Fruit fly (Drosophila melanogaster) whole organism, embryonic: Measurements from ENCODE around the gene dpr9.
A peak's percentile ranks its signal among the peaks of the same experiment; 100 is the strongest.

Experiments
- ATbp ChIP-seq: fragments of 200-800 bp; sonication (Bioruptor generic); optimal IDR thresholded peaks from 2 replicates; lab custom pipeline; 2017; ENCODE audit warnings: missing biosample characterization, mild to moderate bottlenecking, missing genetic modification characterization, missing genetic modification reagents
- Atf-2 ChIP-seq: fragments of 200-800 bp; sonication (Bioruptor generic); optimal IDR thresholded peaks from 2 replicates; lab custom pipeline; 2016; ENCODE audit warnings: missing biosample characterization, missing genetic modification characterization
- CG10431 ChIP-seq: fragments of 200-800 bp; sonication (Bioruptor generic); optimal IDR thresholded peaks from 3 replicates; lab custom pipeline; 2018; ENCODE audit warnings: missing biosample characterization, mild to moderate bottlenecking, missing genetic modification characterization
- CG11085 ChIP-seq: fragments of 200-800 bp; sonication (Bioruptor generic); IDR thresholded peaks from 2 replicates; pipeline ENCODE4 v1.3.6; 2022; ENCODE audit warnings: missing biosample characterization, missing genetic modification characterization
- CG11504 ChIP-seq: fragments of 200-800 bp; sonication (Bioruptor generic); optimal IDR thresholded peaks from 3 replicates; lab custom pipeline; 2019; ENCODE audit warnings: missing biosample characterization, mild to moderate bottlenecking, missing genetic modification characterization, moderate library complexity
- CG12071 ChIP-seq: fragments of 200-800 bp; sonication (Bioruptor generic); optimal IDR thresholded peaks from 3 replicates; lab custom pipeline; 2018; ENCODE audit warnings: missing biosample characterization, mild to moderate bottlenecking, missing genetic modification characterization
- CG12391 ChIP-seq: fragments of 200-800 bp; sonication (Bioruptor generic); optimal IDR thresholded peaks from 3 replicates; lab custom pipeline; 2018; ENCODE audit warnings: missing biosample characterization, mild to moderate bottlenecking, missing genetic modification characterization, moderate library complexity
- CG14860 ChIP-seq: fragments of 200-800 bp; sonication (Bioruptor generic); IDR thresholded peaks from 3 replicates; pipeline ENCODE4 v1.3.6; 2022; ENCODE audit warnings: missing biosample characterization, missing genetic modification characterization; ENCODE audit not compliant: partially characterized antibody
- CG15479 ChIP-seq: fragments of 200-800 bp; sonication (Bioruptor generic); optimal IDR thresholded peaks from 3 replicates; lab custom pipeline; 2019; ENCODE audit warnings: missing biosample characterization, mild to moderate bottlenecking, missing genetic modification characterization, moderate library complexity
- CG2116 ChIP-seq: fragments of 200-800 bp; sonication (Bioruptor generic); optimal IDR thresholded peaks from 3 replicates; lab custom pipeline; 2018; ENCODE audit warnings: missing biosample characterization, mild to moderate bottlenecking, missing genetic modification characterization
- CG2120 ChIP-seq: fragments of 200-800 bp; sonication (Bioruptor generic); optimal IDR thresholded peaks from 3 replicates; lab custom pipeline; 2016; ENCODE audit warnings: missing biosample characterization, missing genetic modification characterization
- CG30403 ChIP-seq: fragments of 200-800 bp; sonication (Bioruptor generic); optimal IDR thresholded peaks from 3 replicates; lab custom pipeline; 2016; ENCODE audit warnings: missing biosample characterization, missing genetic modification characterization
- CG31388 ChIP-seq: fragments of 200-800 bp; sonication (Bioruptor generic); optimal IDR thresholded peaks from 2 replicates; lab custom pipeline; 2016; ENCODE audit warnings: missing biosample characterization, missing genetic modification characterization
- CG3281 ChIP-seq: fragments of 200-800 bp; sonication (Bioruptor generic); optimal IDR thresholded peaks from 3 replicates; lab custom pipeline; 2017; ENCODE audit warnings: missing biosample characterization, mild to moderate bottlenecking, missing genetic modification characterization
- CG34376 ChIP-seq: fragments of 200-800 bp; sonication (Bioruptor generic); optimal IDR thresholded peaks from 2 replicates; lab custom pipeline; 2018; ENCODE audit warnings: missing biosample characterization, mild to moderate bottlenecking, missing genetic modification characterization
- CG3995 ChIP-seq: fragments of 200-800 bp; sonication (Bioruptor generic); optimal IDR thresholded peaks from 3 replicates; lab custom pipeline; 2016; ENCODE audit warnings: missing biosample characterization, missing genetic modification characterization
- CG4854 ChIP-seq: fragments of 200-800 bp; sonication (Bioruptor generic); optimal IDR thresholded peaks from 2 replicates; lab custom pipeline; 2016; ENCODE audit warnings: missing biosample characterization, missing genetic modification characterization, inconsistent platforms
- CG6254 ChIP-seq: fragments of 200-800 bp; sonication (Bioruptor generic); optimal IDR thresholded peaks from 3 replicates; lab custom pipeline; 2017; ENCODE audit warnings: mild to moderate bottlenecking, missing biosample characterization, missing genetic modification reagents, missing genetic modification characterization
- CG6791 ChIP-seq: fragments of 200-800 bp; sonication (Bioruptor generic); IDR thresholded peaks from 3 replicates; pipeline ENCODE4 v1.3.6; 2022; ENCODE audit warnings: missing biosample characterization, missing genetic modification characterization; ENCODE audit not compliant: partially characterized antibody
- CG7839 ChIP-seq: fragments of 200-800 bp; sonication (Bioruptor generic); optimal IDR thresholded peaks from 3 replicates; lab custom pipeline; 2018; ENCODE audit warnings: missing biosample characterization, mild to moderate bottlenecking, missing genetic modification characterization, moderate library complexity
- CG9215 ChIP-seq: fragments of 200-800 bp; sonication (Bioruptor generic); IDR thresholded peaks from 2 replicates; pipeline ENCODE4 v1.3.6; 2022; ENCODE audit warnings: missing biosample characterization, missing genetic modification characterization
- CG9437 ChIP-seq: fragments of 200-800 bp; sonication (Bioruptor generic); optimal IDR thresholded peaks from 2 replicates; lab custom pipeline; 2018; ENCODE audit warnings: missing biosample characterization, mild to moderate bottlenecking, missing genetic modification characterization
- CoRest ChIP-seq: fragments of 200-800 bp; sonication (Bioruptor generic); optimal IDR thresholded peaks from 3 replicates; lab custom pipeline; 2018; ENCODE audit warnings: missing biosample characterization, mild to moderate bottlenecking, missing genetic modification characterization, moderate library complexity
- D19A ChIP-seq: fragments of 200-800 bp; optimal IDR thresholded peaks from 3 replicates; lab custom pipeline; 2019; ENCODE audit warnings: missing biosample characterization, mild to moderate bottlenecking, missing genetic modification characterization, moderate library complexity
- Doc3 ChIP-seq: fragments of 200-800 bp; sonication (Bioruptor generic); IDR thresholded peaks from 3 replicates; pipeline ENCODE4 v1.3.6; 2022; ENCODE audit warnings: missing biosample characterization, missing genetic modification characterization; ENCODE audit not compliant: partially characterized antibody
- E2f1 ChIP-seq: fragments of 200-800 bp; sonication (Bioruptor generic); IDR thresholded peaks from 2 replicates; pipeline ENCODE4 v1.3.6; 2022; ENCODE audit warnings: missing biosample characterization, missing genetic modification characterization
- Ets97D ChIP-seq: fragments of 200-800 bp; sonication (Bioruptor generic); optimal IDR thresholded peaks from 3 replicates; lab custom pipeline; 2016; ENCODE audit warnings: missing biosample characterization, missing genetic modification characterization
- Fer3 ChIP-seq: fragments of 200-800 bp; sonication (Bioruptor generic); optimal IDR thresholded peaks from 2 replicates; lab custom pipeline; 2018; ENCODE audit warnings: missing biosample characterization, mild to moderate bottlenecking, missing genetic modification characterization, moderate library complexity
- H15 ChIP-seq: fragments of 200-800 bp; sonication (Bioruptor generic); IDR thresholded peaks from 3 replicates; pipeline ENCODE4 v1.3.6; 2022; ENCODE audit warnings: missing biosample characterization, missing genetic modification characterization
- HLHmδ ChIP-seq: fragments of 200-800 bp; sonication (Bioruptor generic); optimal IDR thresholded peaks from 2 replicates; lab custom pipeline; 2018; ENCODE audit warnings: missing biosample characterization, mild to moderate bottlenecking, missing genetic modification characterization, moderate library complexity
- Hr51 ChIP-seq, 2 experiments: fragments of 200-800 bp; sonication (Bioruptor generic); optimal IDR thresholded peaks; 2 replicates in 1 of 2; 3 replicates in 1 of 2; lab custom pipeline; 2016 to 2018; ENCODE audit warnings: missing biosample characterization in 2 of 2, missing genetic modification characterization in 2 of 2, mild to moderate bottlenecking in 1 of 2, moderate library complexity in 1 of 2
- Jarid2 ChIP-seq: fragments of 200-800 bp; sonication (Bioruptor generic); optimal IDR thresholded peaks from 3 replicates; lab custom pipeline; 2017; ENCODE audit warnings: mild to moderate bottlenecking, missing biosample characterization, missing genetic modification reagents, missing genetic modification characterization
- Meics ChIP-seq: fragments of 200-800 bp; sonication (Bioruptor generic); optimal IDR thresholded peaks from 2 replicates; lab custom pipeline; 2017; ENCODE audit warnings: missing biosample characterization, mild to moderate bottlenecking, missing genetic modification characterization
- Neu2 ChIP-seq: fragments of 200-800 bp; sonication (Bioruptor generic); optimal IDR thresholded peaks from 3 replicates; lab custom pipeline; 2016; ENCODE audit warnings: missing biosample characterization, missing genetic modification characterization, borderline replicate concordance
- Pdp1 ChIP-seq, 2 experiments: fragments of 200-800 bp; sonication (Bioruptor generic); optimal IDR thresholded peaks; 3 replicates each; lab custom pipeline; 2016; ENCODE audit warnings: missing biosample characterization in 2 of 2, missing genetic modification characterization in 2 of 2, mild to moderate bottlenecking in 1 of 2, moderate library complexity in 1 of 2
- Vsx1 ChIP-seq: fragments of 200-800 bp; sonication (Bioruptor generic); optimal IDR thresholded peaks from 2 replicates; lab custom pipeline; 2017; ENCODE audit warnings: missing biosample characterization, mild to moderate bottlenecking, missing genetic modification characterization, missing genetic modification reagents
- ato ChIP-seq: fragments of 200-800 bp; sonication (Bioruptor generic); IDR thresholded peaks from 2 replicates; pipeline ENCODE4 v1.3.6; 2022; ENCODE audit warnings: missing biosample characterization, missing genetic modification characterization; ENCODE audit not compliant: partially characterized antibody
- bsh ChIP-seq, 2 experiments: fragments of 200-800 bp; sonication (Bioruptor generic); optimal IDR thresholded peaks; 2 replicates each; lab custom pipeline; 2017 to 2018; ENCODE audit warnings: mild to moderate bottlenecking in 2 of 2, missing biosample characterization in 2 of 2, missing genetic modification characterization in 2 of 2, moderate library complexity in 1 of 2
- cg ChIP-seq: fragments of 200-800 bp; sonication (Bioruptor generic); optimal IDR thresholded peaks from 3 replicates; lab custom pipeline; 2019; ENCODE audit warnings: missing biosample characterization, mild to moderate bottlenecking, missing genetic modification characterization, moderate library complexity
- corto ChIP-seq: fragments of 200-800 bp; sonication (Bioruptor generic); optimal IDR thresholded peaks from 2 replicates; lab custom pipeline; 2016; ENCODE audit warnings: missing biosample characterization, mild to moderate bottlenecking, missing genetic modification characterization, moderate library complexity
- cwo ChIP-seq: fragments of 200-800 bp; sonication (Bioruptor generic); optimal IDR thresholded peaks from 3 replicates; lab custom pipeline; 2017; ENCODE audit warnings: missing biosample characterization, missing genetic modification characterization, mild to moderate bottlenecking, moderate library complexity, missing genetic modification reagents
- dmrt11E ChIP-seq: fragments of 200-800 bp; sonication (Bioruptor generic); optimal IDR thresholded peaks from 3 replicates; lab custom pipeline; 2018; ENCODE audit warnings: missing biosample characterization, mild to moderate bottlenecking, missing genetic modification characterization, moderate library complexity
- dysf ChIP-seq: fragments of 200-800 bp; sonication (Bioruptor generic); IDR thresholded peaks from 3 replicates; pipeline ENCODE4 v1.3.6; 2022; ENCODE audit warnings: missing biosample characterization, missing genetic modification characterization
- ftz-f1 ChIP-seq: fragments of 200-800 bp; sonication (Bioruptor generic); optimal IDR thresholded peaks from 2 replicates; lab custom pipeline; 2016; ENCODE audit warnings: missing biosample characterization, missing genetic modification characterization
- lilli ChIP-seq: fragments of 200-800 bp; sonication (Bioruptor generic); optimal IDR thresholded peaks from 3 replicates; lab custom pipeline; 2016; ENCODE audit warnings: missing biosample characterization, missing genetic modification characterization
- repo ChIP-seq: fragments of 200-800 bp; sonication (Bioruptor generic); optimal IDR thresholded peaks from 2 replicates; lab custom pipeline; 2016; ENCODE audit warnings: missing biosample characterization, missing genetic modification characterization
- sim ChIP-seq: fragments of 200-800 bp; sonication (Bioruptor generic); IDR thresholded peaks from 2 replicates; pipeline ENCODE4 v1.3.6; 2022; ENCODE audit warnings: missing biosample characterization, missing genetic modification characterization
- tin ChIP-seq: fragments of 200-800 bp; sonication (Bioruptor generic); optimal IDR thresholded peaks from 3 replicates; lab custom pipeline; 2016; ENCODE audit warnings: missing biosample characterization, missing genetic modification characterization
- tio ChIP-seq: fragments of 200-800 bp; sonication (Bioruptor generic); optimal IDR thresholded peaks from 2 replicates; lab custom pipeline; 2017; ENCODE audit warnings: missing biosample characterization, missing genetic modification characterization, inconsistent platforms
- wdn ChIP-seq: fragments of 200-800 bp; sonication (Bioruptor generic); IDR thresholded peaks from 2 replicates; pipeline ENCODE4 v1.3.6; 2022; ENCODE audit warnings: missing biosample characterization, missing genetic modification characterization

dpr9 gene

DNA sequence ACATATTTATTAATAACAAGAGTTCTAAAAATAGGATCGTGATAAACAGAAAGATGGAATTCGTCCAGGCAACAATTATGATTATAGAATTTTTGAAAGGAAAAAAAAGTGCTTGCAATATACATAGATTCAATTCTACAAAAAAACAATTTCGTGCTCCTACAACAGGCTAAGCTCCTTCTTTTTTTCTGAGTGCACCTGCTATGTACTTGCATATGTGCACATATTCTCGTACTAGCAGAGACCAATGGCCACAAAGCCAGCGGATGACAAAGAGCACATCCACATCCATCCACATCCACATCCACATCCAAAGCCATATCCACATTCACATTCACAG is 12.9 kb upstream of the dpr9 start:
- TF ChIP-seq Jarid2 (GFP tag; lab: Kevin White, UChicago) (no peak), tin (GFP tag; lab: Kevin White, UChicago) (peak; percentile 11), lilli (GFP tag; lab: Kevin White, UChicago) (no peak), cwo (GFP tag; lab: Kevin White, UChicago) (no peak), cg (GFP tag; lab: Kevin White, UChicago) (peak; percentile 14), repo (no peak), CG14860 (no peak), CG3995 (no peak), CG2120 (GFP tag; lab: Kevin White, UChicago) (no peak), CG6791 (GFP tag; lab: Robert Waterston, UW) (no peak), ato (no peak), wdn (GFP tag; lab: Robert Waterston, UW) (no peak), Pdp1 (GFP tag; optimal IDR thresholded peaks at IDR 0.05; lab: Kevin White, UChicago) (no peak), CG30403 (GFP tag; lab: Kevin White, UChicago) (no peak), Neu2 (no peak), E2f1 (GFP tag; lab: Robert Waterston, UW) (no peak), Hr51 (GFP tag; optimal IDR thresholded peaks at IDR 0.05; lab: Kevin White, UChicago) (peak in 1 of 2 experiments; percentile 7), CG12391 (tag; lab: Kevin White, UChicago) (peak; percentile 23), HLHmδ (GFP tag; lab: Kevin White, UChicago) (no peak), H15 (GFP tag; lab: Robert Waterston, UW) (no peak), corto (GFP tag; lab: Kevin White, UChicago) (no peak), CG11085 (GFP tag; lab: Robert Waterston, UW) (no peak), CG34376 (GFP tag; lab: Kevin White, UChicago) (no peak), Meics (GFP tag; lab: Kevin White, UChicago) (no peak), CG6254 (GFP tag; lab: Kevin White, UChicago) (peak; percentile 24), D19A (tag; lab: Kevin White, UChicago) (no peak), ATbp (no peak), CG7839 (tag; lab: Kevin White, UChicago) (no peak), CG15479 (GFP tag; lab: Kevin White, UChicago) (no peak), CG10431 (no peak), Ets97D (no peak), CG2116 (GFP tag; lab: Kevin White, UChicago) (no peak), CG9215 (no peak), tio (GFP tag; lab: Kevin White, UChicago) (no peak), CG3281 (peak; percentile 9), bsh (GFP tag; optimal IDR thresholded peaks at IDR 0.05; lab: Kevin White, UChicago) (peak in 1 of 2 experiments; percentile 49), ftz-f1 (no peak), CoRest (tag; lab: Kevin White, UChicago) (peak; percentile 13), Doc3 (GFP tag; lab: Robert Waterston, UW) (no peak), Vsx1 (GFP tag; lab: Kevin White, UChicago) (no peak), CG12071 (no peak), Fer3 (tag; lab: Kevin White, UChicago) (no peak), CG11504 (tag; lab: Kevin White, UChicago) (peak; percentile 22), CG4854 (GFP tag; lab: Kevin White, UChicago) (no peak), CG31388 (GFP tag; lab: Kevin White, UChicago) (no peak), CG9437 (GFP tag; lab: Kevin White, UChicago) (no peak), dmrt11E (tag; lab: Kevin White, UChicago) (peak; percentile 8), Atf-2 (GFP tag; lab: Kevin White, UChicago) (no peak), sim (GFP tag; lab: Robert Waterston, UW) (no peak), dysf (GFP tag; lab: Robert Waterston, UW) (0 out of 3 replicates have a peak, but pooled peaks have one; percentile 21)
